Fruit fly (Drosophila melanogaster) whole organism, embryonic: ENCODE results near the gene Zpr1.

Experiments used
- Atf3 ChIP-seq: fragments of 200-800 bp; sonication (Bioruptor generic); optimal IDR thresholded peaks from 3 replicates; lab custom pipeline; 2016; ENCODE audit warnings: missing biosample characterization, missing genetic modification characterization
- Bgb ChIP-seq: fragments of 200-800 bp; sonication (Bioruptor generic); IDR thresholded peaks from 2 replicates; pipeline ENCODE4 v1.3.6; 2022; ENCODE audit warnings: missing biosample characterization, missing genetic modification characterization; ENCODE audit not compliant: partially characterized antibody
- CG11695 ChIP-seq: fragments of 200-800 bp; sonication (Bioruptor generic); IDR thresholded peaks from 3 replicates; pipeline ENCODE4 v1.3.6; 2022; ENCODE audit warnings: missing biosample characterization, missing genetic modification characterization
- CG16813 ChIP-seq: fragments of 200-800 bp; sonication (Bioruptor generic); IDR thresholded peaks from 3 replicates; pipeline ENCODE4 v1.3.6; 2022; ENCODE audit warnings: missing biosample characterization, missing genetic modification characterization; ENCODE audit not compliant: partially characterized antibody
- CG17186 ChIP-seq: fragments of 200-800 bp; sonication (Bioruptor generic); optimal IDR thresholded peaks from 3 replicates; lab custom pipeline; 2017; ENCODE audit warnings: missing biosample characterization, missing genetic modification reagents, missing genetic modification characterization
- CG1792 ChIP-seq: fragments of 200-800 bp; sonication (Bioruptor generic); optimal IDR thresholded peaks from 2 replicates; lab custom pipeline; 2016; ENCODE audit warnings: missing biosample characterization, missing genetic modification characterization
- CG2116 ChIP-seq: fragments of 200-800 bp; sonication (Bioruptor generic); optimal IDR thresholded peaks from 3 replicates; lab custom pipeline; 2018; ENCODE audit warnings: missing biosample characterization, mild to moderate bottlenecking, missing genetic modification characterization
- CG2875 ChIP-seq: fragments of 200-800 bp; sonication (Bioruptor generic); optimal IDR thresholded peaks from 2 replicates; lab custom pipeline; 2017; ENCODE audit warnings: missing biosample characterization, mild to moderate bottlenecking, missing genetic modification characterization, missing genetic modification reagents
- CG2889 ChIP-seq: fragments of 200-800 bp; sonication (Bioruptor generic); IDR thresholded peaks from 3 replicates; pipeline ENCODE4 v1.3.6; 2022; ENCODE audit warnings: missing biosample characterization, missing genetic modification characterization
- CG30431 ChIP-seq: fragments of 200-800 bp; sonication (Bioruptor generic); optimal IDR thresholded peaks from 2 replicates; lab custom pipeline; 2017; ENCODE audit warnings: missing biosample characterization, missing genetic modification characterization
- CG32767 ChIP-seq: fragments of 200-800 bp; sonication (Bioruptor generic); IDR thresholded peaks from 2 replicates; pipeline ENCODE4 v1.3.6; 2022; ENCODE audit warnings: missing biosample characterization, missing genetic modification characterization
- CG4730 ChIP-seq: fragments of 200-800 bp; sonication (Bioruptor generic); IDR thresholded peaks from 2 replicates; pipeline ENCODE4 v1.3.6; 2022; ENCODE audit warnings: missing biosample characterization, missing genetic modification characterization
- CG5180 ChIP-seq: fragments of 200-800 bp; sonication (Bioruptor generic); optimal IDR thresholded peaks from 3 replicates; lab custom pipeline; 2017; ENCODE audit warnings: missing biosample characterization, missing genetic modification characterization, mild to moderate bottlenecking, moderate library complexity, missing genetic modification reagents
- CG8089 ChIP-seq: fragments of 200-800 bp; sonication (Bioruptor generic); optimal IDR thresholded peaks from 3 replicates; lab custom pipeline; 2016; ENCODE audit warnings: missing biosample characterization, missing genetic modification characterization
- CG8944 ChIP-seq: fragments of 200-800 bp; sonication (Bioruptor generic); optimal IDR thresholded peaks from 3 replicates; lab custom pipeline; 2016; ENCODE audit warnings: missing biosample characterization, missing genetic modification characterization
- D19A ChIP-seq: fragments of 200-800 bp; optimal IDR thresholded peaks from 3 replicates; lab custom pipeline; 2019; ENCODE audit warnings: missing biosample characterization, mild to moderate bottlenecking, missing genetic modification characterization, moderate library complexity
- E2f2 ChIP-seq: fragments of 200-800 bp; sonication (Bioruptor generic); IDR thresholded peaks from 2 replicates; pipeline ENCODE4 v1.3.6; 2022; ENCODE audit warnings: missing biosample characterization, missing genetic modification characterization
- H2.0 ChIP-seq: fragments of 200-800 bp; sonication (Bioruptor generic); IDR thresholded peaks from 2 replicates; pipeline ENCODE4 v1.3.6; 2022; ENCODE audit warnings: missing biosample characterization, missing genetic modification characterization
- HLH4C ChIP-seq: fragments of 200-800 bp; sonication (Bioruptor generic); IDR thresholded peaks from 3 replicates; pipeline ENCODE4 v1.3.6; 2022; ENCODE audit warnings: missing biosample characterization, missing genetic modification characterization; ENCODE audit not compliant: partially characterized antibody
- HmgD ChIP-seq: fragments of 200-800 bp; sonication (Bioruptor generic); optimal IDR thresholded peaks from 3 replicates; lab custom pipeline; 2016; ENCODE audit warnings: missing biosample characterization, missing genetic modification characterization
- Lhr ChIP-seq: fragments of 200-800 bp; sonication (Bioruptor generic); optimal IDR thresholded peaks from 3 replicates; lab custom pipeline; 2017; ENCODE audit warnings: mild to moderate bottlenecking, missing biosample characterization, missing genetic modification reagents, missing genetic modification characterization
- MESR4 ChIP-seq: fragments of 200-800 bp; sonication (Bioruptor generic); optimal IDR thresholded peaks from 2 replicates; lab custom pipeline; 2018; ENCODE audit warnings: missing biosample characterization, mild to moderate bottlenecking, missing genetic modification characterization, moderate library complexity
- Nf-YA ChIP-seq: fragments of 200-800 bp; sonication (Bioruptor generic); IDR thresholded peaks from 2 replicates; pipeline ENCODE4 v1.3.6; 2022; ENCODE audit warnings: missing biosample characterization, missing genetic modification characterization
- PHDP ChIP-seq: fragments of 200-800 bp; sonication (Bioruptor generic); optimal IDR thresholded peaks from 3 replicates; lab custom pipeline; 2018; ENCODE audit warnings: missing biosample characterization, mild to moderate bottlenecking, missing genetic modification characterization, moderate library complexity
- Sox102F ChIP-seq: fragments of 200-800 bp; sonication (Bioruptor generic); optimal IDR thresholded peaks from 2 replicates; lab custom pipeline; 2018; ENCODE audit warnings: missing biosample characterization, mild to moderate bottlenecking, missing genetic modification characterization, moderate library complexity
- TFAM ChIP-seq: fragments of 200-800 bp; sonication (Bioruptor generic); optimal IDR thresholded peaks from 2 replicates; lab custom pipeline; 2017; ENCODE audit warnings: missing biosample characterization, missing genetic modification characterization, inconsistent platforms
- Xrp1 ChIP-seq: fragments of 200-800 bp; sonication (Bioruptor generic); IDR thresholded peaks from 2 replicates; pipeline ENCODE4 v1.3.6; 2022; ENCODE audit warnings: missing biosample characterization, missing genetic modification characterization
- bigmax ChIP-seq: fragments of 200-800 bp; sonication (Bioruptor generic); optimal IDR thresholded peaks from 2 replicates; lab custom pipeline; 2018; ENCODE audit warnings: missing biosample characterization, mild to moderate bottlenecking, missing genetic modification characterization
- dmrt11E ChIP-seq: fragments of 200-800 bp; sonication (Bioruptor generic); optimal IDR thresholded peaks from 3 replicates; lab custom pipeline; 2018; ENCODE audit warnings: missing biosample characterization, mild to moderate bottlenecking, missing genetic modification characterization, moderate library complexity
- fd96Cb ChIP-seq: fragments of 200-800 bp; sonication (Bioruptor generic); optimal IDR thresholded peaks from 2 replicates; lab custom pipeline; 2018; ENCODE audit warnings: missing biosample characterization, mild to moderate bottlenecking, missing genetic modification characterization, moderate library complexity
- gt ChIP-seq: fragments of 200-800 bp; sonication (Bioruptor generic); IDR thresholded peaks from 2 replicates; pipeline ENCODE4 v1.3.6; 2022; ENCODE audit warnings: missing biosample characterization, missing genetic modification characterization
- jing ChIP-seq: fragments of 200-800 bp; sonication (Bioruptor generic); optimal IDR thresholded peaks from 2 replicates; lab custom pipeline; 2018; ENCODE audit warnings: missing biosample characterization, mild to moderate bottlenecking, missing genetic modification characterization
- kah ChIP-seq: fragments of 200-800 bp; sonication (Bioruptor generic); optimal IDR thresholded peaks from 2 replicates; lab custom pipeline; 2018; ENCODE audit warnings: missing biosample characterization, mild to moderate bottlenecking, missing genetic modification characterization
- klu ChIP-seq: fragments of 200-800 bp; sonication (Bioruptor generic); IDR thresholded peaks from 2 replicates; pipeline ENCODE4 v1.3.6; 2022; ENCODE audit warnings: missing biosample characterization, missing genetic modification characterization
- lola ChIP-seq, 3 experiments: fragments of >200 bp in 2 of 3; fragments of 200-800 bp in 1 of 3; sonication (Bioruptor generic) in 1 of 3; optimal IDR thresholded peaks; 2 replicates each; lab custom pipeline; 2017 to 2019; ENCODE audit warnings: missing biosample characterization in 3 of 3, missing genetic modification characterization in 3 of 3, mild to moderate bottlenecking in 1 of 3, moderate library complexity in 1 of 3
- luna ChIP-seq: fragments of 200-800 bp; sonication (Bioruptor generic); optimal IDR thresholded peaks from 2 replicates; lab custom pipeline; 2016; ENCODE audit warnings: missing biosample characterization, missing genetic modification characterization
- onecut ChIP-seq: fragments of 200-800 bp; sonication (Bioruptor generic); IDR thresholded peaks from 2 replicates; pipeline ENCODE4 v1.3.6; 2022; ENCODE audit warnings: missing biosample characterization, missing genetic modification characterization
- org-1 ChIP-seq: fragments of 200-800 bp; sonication (Bioruptor generic); optimal IDR thresholded peaks from 2 replicates; lab custom pipeline; 2017; ENCODE audit warnings: missing biosample characterization, missing genetic modification characterization
- p53 ChIP-seq: fragments of 200-800 bp; sonication (Bioruptor generic); optimal IDR thresholded peaks from 2 replicates; lab custom pipeline; 2016; ENCODE audit warnings: missing biosample characterization, missing genetic modification characterization
- pum ChIP-seq: fragments of 200-800 bp; sonication (Bioruptor generic); optimal IDR thresholded peaks from 2 replicates; lab custom pipeline; 2016; ENCODE audit warnings: missing biosample characterization, missing genetic modification characterization
- pzg ChIP-seq: fragments of 200-800 bp; sonication (Bioruptor generic); optimal IDR thresholded peaks from 3 replicates; lab custom pipeline; 2018; ENCODE audit warnings: missing biosample characterization, mild to moderate bottlenecking, missing genetic modification characterization, moderate library complexity
- sens ChIP-seq: fragments of 200-800 bp; sonication (Bioruptor generic); peaks from one replicate; lab custom pipeline; 2016; ENCODE audit warnings: missing biosample characterization, missing genetic modification characterization
- sqz ChIP-seq: fragments of 200-800 bp; sonication (Bioruptor generic); optimal IDR thresholded peaks from 3 replicates; lab custom pipeline; 2018; ENCODE audit warnings: missing biosample characterization, mild to moderate bottlenecking, missing genetic modification characterization
- tap ChIP-seq: fragments of 200-800 bp; optimal IDR thresholded peaks from 3 replicates; lab custom pipeline; 2019; ENCODE audit warnings: missing biosample characterization, mild to moderate bottlenecking, missing genetic modification characterization, moderate library complexity
- tin ChIP-seq: fragments of 200-800 bp; sonication (Bioruptor generic); optimal IDR thresholded peaks from 3 replicates; lab custom pipeline; 2016; ENCODE audit warnings: missing biosample characterization, missing genetic modification characterization
- tll ChIP-seq, 2 experiments: fragments of 200-800 bp in 1 of 2; fragments of >200 bp in 1 of 2; sonication (Bioruptor generic) in 1 of 2; optimal IDR thresholded peaks; 2 replicates each; lab custom pipeline; 2017 to 2019; ENCODE audit warnings: missing biosample characterization in 2 of 2, missing genetic modification characterization in 2 of 2, mild to moderate bottlenecking in 1 of 2, moderate library complexity in 1 of 2
- unpg ChIP-seq: fragments of 200-800 bp; sonication (Bioruptor generic); optimal IDR thresholded peaks from 3 replicates; lab custom pipeline; 2018; ENCODE audit warnings: missing biosample characterization, mild to moderate bottlenecking, missing genetic modification characterization, moderate library complexity
- usp ChIP-seq: fragments of >200 bp; optimal IDR thresholded peaks from 2 replicates; lab custom pipeline; 2017; ENCODE audit warnings: missing biosample characterization, missing genetic modification characterization
- vvl ChIP-seq: fragments of 200-800 bp; sonication (Bioruptor generic); IDR thresholded peaks from 2 replicates; pipeline ENCODE4 v1.3.6; 2022; ENCODE audit warnings: missing biosample characterization, missing genetic modification characterization
- wek ChIP-seq: fragments of 200-800 bp; sonication (Bioruptor generic); optimal IDR thresholded peaks from 3 replicates; lab custom pipeline; 2018; ENCODE audit warnings: missing biosample characterization, mild to moderate bottlenecking, missing genetic modification characterization, moderate library complexity
- zfh2 ChIP-seq: fragments of 200-800 bp; sonication (Bioruptor generic); optimal IDR thresholded peaks from 2 replicates; lab custom pipeline; 2016; ENCODE audit warnings: missing biosample characterization, missing genetic modification characterization

Gene Zpr1

DNA sequence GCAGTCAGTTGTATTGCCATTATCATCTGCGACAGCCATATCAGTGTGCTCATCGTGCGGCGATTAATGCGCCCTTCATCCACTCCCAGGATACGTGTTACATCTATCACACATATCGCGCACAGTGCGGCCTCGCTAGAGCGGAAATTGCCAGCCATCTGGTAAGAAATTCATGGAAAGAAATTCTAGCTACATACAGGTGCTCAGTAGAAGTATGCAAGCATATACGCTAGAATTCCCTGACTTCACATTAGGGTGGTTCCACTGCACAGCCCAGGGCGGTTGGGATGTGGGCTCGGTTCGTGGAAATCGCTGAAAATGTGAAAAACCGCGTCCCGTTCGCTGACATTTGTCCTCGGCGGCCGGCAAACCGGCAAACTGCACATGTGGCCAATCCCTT is 20.7 kb downstream of the Zpr1 start (continued):
- TF ChIP-seq klu (GFP tag; lab: Robert Waterston, UW) (peak; percentile 45; the same call in 1 of the 2 replicates), D19A (peak; percentile 71), sens (GFP tag; lab: Kevin White, UChicago) (peak; percentile 94), dmrt11E (tag; lab: Kevin White, UChicago) (peak; percentile 79), luna (GFP tag; lab: Kevin White, UChicago) (no peak), tll (GFP tag; optimal IDR thresholded peaks at IDR 0.05; lab: Kevin White, UChicago) (no peak), HmgD (no peak), fd96Cb (tag; lab: Kevin White, UChicago) (peak; percentile 76), Sox102F (no peak), CG17186 (no peak), CG8089 (GFP tag; lab: Kevin White, UChicago) (peak; percentile 68), jing (peak; percentile 43), HLH4C (GFP tag; lab: Robert Waterston, UW) (no peak), Lhr (GFP tag; lab: Kevin White, UChicago) (peak; percentile 3), onecut (peak; percentile 82), CG2116 (peak; percentile 5), CG32767 (peak; percentile 70), CG11695 (GFP tag; lab: Robert Waterston, UW) (peak; percentile 67; the same call in 1 of the 3 replicates), Bgb (GFP tag; lab: Robert Waterston, UW) (no peak), pzg (peak; percentile 10), zfh2 (GFP tag; lab: Kevin White, UChicago) (peak; percentile 13), org-1 (GFP tag; lab: Kevin White, UChicago) (no peak), CG30431 (peak; percentile 72), pum (GFP tag; lab: Kevin White, UChicago) (peak; percentile 77), tap (tag; lab: Kevin White, UChicago) (peak; percentile 75), CG16813 (no peak), CG5180 (GFP tag; lab: Kevin White, UChicago) (peak; percentile 71), sqz (GFP tag; lab: Kevin White, UChicago) (peak; percentile 7), E2f2 (peak; percentile 42), Xrp1 (GFP tag; lab: Robert Waterston, UW) (peak; percentile 93), bigmax (no peak), wek (GFP tag; lab: Kevin White, UChicago) (peak; percentile 80), CG8944 (peak; percentile 79), CG4730 (GFP tag; lab: Robert Waterston, UW) (peak; percentile 67), CG2875 (GFP tag; lab: Kevin White, UChicago) (no peak), CG1792 (GFP tag; lab: Kevin White, UChicago) (peak; percentile 63), lola (GFP tag; optimal IDR thresholded peaks at IDR 0.05; lab: Kevin White, UChicago) (peak in 1 of 3 experiments; percentile 67), Nf-YA (peak; percentile 49), CG2889 (GFP tag; lab: Robert Waterston, UW) (peak; percentile 63; the same call in 2 of the 3 replicates), TFAM (no peak), Atf3 (peak; percentile 45), H2.0 (peak; percentile 86), MESR4 (GFP tag; lab: Kevin White, UChicago) (peak; percentile 32), p53 (GFP tag; lab: Kevin White, UChicago) (no peak), unpg (peak; percentile 69), vvl (GFP tag; lab: Robert Waterston, UW) (peak; percentile 90), usp (GFP tag; lab: Kevin White, UChicago) (no peak), kah (peak; percentile 18), gt (GFP tag; lab: Robert Waterston, UW) (peak; percentile 85), PHDP (tag; lab: Kevin White, UChicago) (peak; percentile 53), tin (peak; percentile 82)
